Fruit fly (Drosophila melanogaster) Kc167 (cell line): ENCODE results near the gene CG14562.

Experiments used
- Sin3A ChIP-seq: fragments of >200 bp; optimal IDR thresholded peaks from 2 replicates; lab custom pipeline; 2018; ENCODE audit warnings: missing external identifiers
- psq ChIP-seq: fragments of >200 bp; optimal IDR thresholded peaks from 2 replicates; lab custom pipeline; 2017; ENCODE audit warnings: missing external identifiers
- ttk ChIP-seq: sonication (Bioruptor generic); optimal IDR thresholded peaks from 2 replicates; lab custom pipeline; 2017; ENCODE audit warnings: missing external identifiers

dm6 chr3L:21941615-21942259 is at the start of gene CG14562, which contains the start of gene PolH:
- no peak for TF ChIP-seq psq
- no peak for TF ChIP-seq ttk (lab: Kevin White, UChicago)
- no peak for TF ChIP-seq Sin3A
